Fruit fly (Drosophila melanogaster): ENCODE results near the gene Galphaf.
A peak's percentile ranks its signal among the peaks of the same experiment; 100 is the strongest.

The Galphaf gene

dm6 chr3L:16652531-16652930 is 15.2 kb downstream of the Galphaf start (continued):
- no peak for TF ChIP-seq CG7963 (GFP tag; IDR thresholded peaks at IDR 0.05; ENCODE audit: partially characterized antibody)
- TF ChIP-seq Fer1 (GFP tag; optimal IDR thresholded peaks at IDR 0.05), result peak; percentile 3
- TF ChIP-seq Atf6 (GFP tag; IDR thresholded peaks at IDR 0.05), result no peak
- TF ChIP-seq bowl (GFP tag; IDR thresholded peaks at IDR 0.05), result no peak
- TF ChIP-seq Lim3 (GFP tag; IDR thresholded peaks at IDR 0.05), result no peak
- no peak for TF ChIP-seq MESR4 (GFP tag; optimal IDR thresholded peaks at IDR 0.05)
- no peak for TF ChIP-seq tll (GFP tag; optimal IDR thresholded peaks at IDR 0.05)
- no peak for TF ChIP-seq CG7271 (tag; optimal IDR thresholded peaks at IDR 0.05)
- no peak for TF ChIP-seq CG9437 (GFP tag; optimal IDR thresholded peaks at IDR 0.05)
- TF ChIP-seq CG4404 (GFP tag; IDR thresholded peaks at IDR 0.05), result no peak
- no peak for TF ChIP-seq CG14860 (GFP tag; IDR thresholded peaks at IDR 0.05; ENCODE audit: partially characterized antibody)
- TF ChIP-seq Rx (GFP tag; IDR thresholded peaks at IDR 0.05), result no peak
- no peak for TF ChIP-seq CG6765 (GFP tag; optimal IDR thresholded peaks at IDR 0.05)
- peak in 1 of 2 experiments; percentile 84 for TF ChIP-seq Pdp1 (GFP tag; optimal IDR thresholded peaks at IDR 0.05)
- TF ChIP-seq exex (tag; optimal IDR thresholded peaks at IDR 0.05), result peak; percentile 99
- TF ChIP-seq Oli (tag; optimal IDR thresholded peaks at IDR 0.05), result no peak
- no peak for TF ChIP-seq Doc3 (GFP tag; IDR thresholded peaks at IDR 0.05; ENCODE audit: partially characterized antibody)
- no peak for TF ChIP-seq CG4360 (GFP tag; IDR thresholded peaks at IDR 0.05)
- no peak for TF ChIP-seq br (optimal IDR thresholded peaks at IDR 0.05)
- TF ChIP-seq wor (GFP tag; IDR thresholded peaks at IDR 0.05), result no peak
- TF ChIP-seq CG3726 (GFP tag; IDR thresholded peaks at IDR 0.05), result no peak
- peak; percentile 87 for TF ChIP-seq sug (tag; optimal IDR thresholded peaks at IDR 0.05)
- TF ChIP-seq vfl (GFP tag; optimal IDR thresholded peaks at IDR 0.05), result no peak
- no peak for TF ChIP-seq Xbp1 (GFP tag; optimal IDR thresholded peaks at IDR 0.05)
- TF ChIP-seq NC2α (GFP tag; optimal IDR thresholded peaks at IDR 0.05), result no peak
- no peak for TF ChIP-seq CG18262 (tag; optimal IDR thresholded peaks at IDR 0.05)
- TF ChIP-seq slou (GFP tag; optimal IDR thresholded peaks at IDR 0.05), result no peak
- peak; percentile 71 for TF ChIP-seq sd (tag; optimal IDR thresholded peaks at IDR 0.05)
- no peak for TF ChIP-seq CG10979 (tag; optimal IDR thresholded peaks at IDR 0.05)
- TF ChIP-seq CG4820 (GFP tag; optimal IDR thresholded peaks at IDR 0.05), result no peak
- no peak for TF ChIP-seq Xrp1 (GFP tag; IDR thresholded peaks at IDR 0.05)
- TF ChIP-seq gem (tag; optimal IDR thresholded peaks at IDR 0.05), result no peak
- no peak for TF ChIP-seq tgo (GFP tag; IDR thresholded peaks at IDR 0.05)
- no peak for TF ChIP-seq Scr (GFP tag; IDR thresholded peaks at IDR 0.05; ENCODE audit: partially characterized antibody)
- no peak for TF ChIP-seq sima (GFP tag; optimal IDR thresholded peaks at IDR 0.05)
- TF ChIP-seq grau (tag; optimal IDR thresholded peaks at IDR 0.05), result no peak
- TF ChIP-seq kay (GFP tag; optimal IDR thresholded peaks at IDR 0.05), result no peak
- no peak for TF ChIP-seq CG6272 (GFP tag; IDR thresholded peaks at IDR 0.05)
- TF ChIP-seq nom (GFP tag; optimal IDR thresholded peaks at IDR 0.05), result no peak
- TF ChIP-seq CG17328 (GFP tag; IDR thresholded peaks at IDR 0.05), result no peak
- TF ChIP-seq CG3281 (GFP tag; optimal IDR thresholded peaks at IDR 0.05), result peak; percentile 17
- no peak for TF ChIP-seq CG1233 (GFP tag; optimal IDR thresholded peaks at IDR 0.05)
- no peak for TF ChIP-seq CG6654 (GFP tag; optimal IDR thresholded peaks at IDR 0.05)
- no peak for TF ChIP-seq Tbp (GFP tag; optimal IDR thresholded peaks at IDR 0.05)
- TF ChIP-seq schlank (tag; optimal IDR thresholded peaks at IDR 0.05), result no peak
- TF ChIP-seq insv (GFP tag; optimal IDR thresholded peaks at IDR 0.05), result no peak
- no peak for TF ChIP-seq CG9727 (GFP tag; optimal IDR thresholded peaks at IDR 0.05)
- no peak for TF ChIP-seq Dbx (GFP tag; IDR thresholded peaks at IDR 0.05)
- no peak for TF ChIP-seq CG6689 (GFP tag; IDR thresholded peaks at IDR 0.05)
- TF ChIP-seq seq (GFP tag; IDR thresholded peaks at IDR 0.05), result no peak
- no peak for TF ChIP-seq pzg (GFP tag; optimal IDR thresholded peaks at IDR 0.05)
- TF ChIP-seq CG1647 (GFP tag; optimal IDR thresholded peaks at IDR 0.05), result no peak

Measured in whole organism, embryonic.